Fruit fly (Drosophila melanogaster): ENCODE data around the gene ex.

ex gene

dm6 chr2L:441927-442691 is 11.1 kb downstream of the ex start (continued):
- peak; percentile 69 for TF ChIP-seq CG18599 (GFP tag; optimal IDR thresholded peaks at IDR 0.05)
- TF ChIP-seq CG6854 (GFP tag; optimal IDR thresholded peaks at IDR 0.05) = peak; percentile 42
- TF ChIP-seq Nf-YC (tag; optimal IDR thresholded peaks at IDR 0.05) = no peak
- TF ChIP-seq gfzf (GFP tag; optimal IDR thresholded peaks at IDR 0.05) = no peak
- TF ChIP-seq tin (GFP tag; optimal IDR thresholded peaks at IDR 0.05) = peak; percentile 87
- TF ChIP-seq Dip3 (GFP tag; optimal IDR thresholded peaks at IDR 0.05) = peak; percentile 17
- TF ChIP-seq CG14050 (GFP tag; IDR thresholded peaks at IDR 0.05) = peak; percentile 68; the same call in 2 of the 3 replicates
- TF ChIP-seq CG30020 (tag; optimal IDR thresholded peaks at IDR 0.05) = no peak
- no peak for TF ChIP-seq prd (optimal IDR thresholded peaks at IDR 0.05)
- peak; percentile 92 for TF ChIP-seq prd (GFP tag; IDR thresholded peaks at IDR 0.05)
- no peak for TF ChIP-seq CG14860 (GFP tag; IDR thresholded peaks at IDR 0.05; ENCODE audit: partially characterized antibody)
- peak; percentile 30 for TF ChIP-seq pho (GFP tag; optimal IDR thresholded peaks at IDR 0.05)
- peak; percentile 55 for TF ChIP-seq mam (GFP tag; optimal IDR thresholded peaks at IDR 0.05)
- TF ChIP-seq CG18262 (tag; optimal IDR thresholded peaks at IDR 0.05) = peak; percentile 90
- TF ChIP-seq Dfd (GFP tag; optimal IDR thresholded peaks at IDR 0.05) = no peak
- peak; percentile 76 for TF ChIP-seq grau (tag; optimal IDR thresholded peaks at IDR 0.05)
- TF ChIP-seq hb (GFP tag; IDR thresholded peaks at IDR 0.05; ENCODE audit: partially characterized antibody) = no peak
- TF ChIP-seq CG17802 (tag; optimal IDR thresholded peaks at IDR 0.05) = peak; percentile 72
- peak; percentile 86 for TF ChIP-seq H15 (GFP tag; IDR thresholded peaks at IDR 0.05)
- TF ChIP-seq peb (GFP tag; IDR thresholded peaks at IDR 0.05) = peak; percentile 82
- TF ChIP-seq CG34376 (GFP tag; optimal IDR thresholded peaks at IDR 0.05) = no peak
- TF ChIP-seq CG4404 (GFP tag; IDR thresholded peaks at IDR 0.05) = peak; percentile 83
- TF ChIP-seq Lpt (GFP tag; optimal IDR thresholded peaks at IDR 0.05) = no peak
- no peak for TF ChIP-seq h (optimal IDR thresholded peaks at IDR 0.05)
- peak; percentile 67 for TF ChIP-seq pb (GFP tag; optimal IDR thresholded peaks at IDR 0.05)
- TF ChIP-seq fu2 (GFP tag; optimal IDR thresholded peaks at IDR 0.05) = peak; percentile 58
- TF ChIP-seq nerfin-2 (GFP tag; IDR thresholded peaks at IDR 0.05; ENCODE audit: partially characterized antibody) = no peak
- peak; percentile 88 for TF ChIP-seq otp (GFP tag; IDR thresholded peaks at IDR 0.05)
- TF ChIP-seq CG14014 (GFP tag; IDR thresholded peaks at IDR 0.05) = peak; percentile 57; the same call in 1 of the 2 replicates
- TF ChIP-seq Hr51 (GFP tag; optimal IDR thresholded peaks at IDR 0.05) = peak in 1 of 2 experiments; percentile 68
- peak; percentile 75 for TF ChIP-seq Hr3 (GFP tag; optimal IDR thresholded peaks at IDR 0.05)
- peak; percentile 78 for TF ChIP-seq croc (GFP tag; conservative IDR thresholded peaks at IDR 0.05)
- TF ChIP-seq cad (GFP tag; optimal IDR thresholded peaks at IDR 0.05) = no peak
- 0 out of 3 replicates have a peak, but pooled peaks have one; percentile 56 for TF ChIP-seq CG11456 (GFP tag; IDR thresholded peaks at IDR 0.05)
- peak; percentile 88 for TF ChIP-seq CG6689 (GFP tag; IDR thresholded peaks at IDR 0.05)
- TF ChIP-seq tup (GFP tag; optimal IDR thresholded peaks at IDR 0.05) = peak; percentile 59
- peak; percentile 80 for TF ChIP-seq ap (GFP tag; IDR thresholded peaks at IDR 0.05)
- peak; percentile 94 for TF ChIP-seq CG17328 (GFP tag; IDR thresholded peaks at IDR 0.05)
- TF ChIP-seq CG9797 (GFP tag; optimal IDR thresholded peaks at IDR 0.05) = peak; percentile 17
- no peak for TF ChIP-seq CG17912 (GFP tag; optimal IDR thresholded peaks at IDR 0.05)
- TF ChIP-seq ATbp (GFP tag; optimal IDR thresholded peaks at IDR 0.05) = peak; percentile 87
- peak; percentile 92 for TF ChIP-seq corto (GFP tag; optimal IDR thresholded peaks at IDR 0.05)
- peak; percentile 93 for TF ChIP-seq ara (GFP tag; IDR thresholded peaks at IDR 0.05)
- no peak for TF ChIP-seq usp (GFP tag; optimal IDR thresholded peaks at IDR 0.05)
- peak; percentile 85 for TF ChIP-seq CG9609 (GFP tag; optimal IDR thresholded peaks at IDR 0.05)
- TF ChIP-seq fru (optimal IDR thresholded peaks at IDR 0.05) = no peak
- peak; percentile 67 for TF ChIP-seq CG33213 (GFP tag; optimal IDR thresholded peaks at IDR 0.05)
- peak; percentile 49 for TF ChIP-seq NC2α (GFP tag; optimal IDR thresholded peaks at IDR 0.05)
- peak; percentile 82 for TF ChIP-seq CG7839 (tag; optimal IDR thresholded peaks at IDR 0.05)
- peak; percentile 81 for TF ChIP-seq CG3407 (GFP tag; optimal IDR thresholded peaks at IDR 0.05)
- no peak for TF ChIP-seq Neu2 (GFP tag; optimal IDR thresholded peaks at IDR 0.05; ENCODE audit: borderline replicate concordance)
